Fruit fly (Drosophila melanogaster) whole organism, embryonic: ENCODE results near the gene Sgs5bis.

ENCODE experiments used
- ATbp ChIP-seq: fragments of 200-800 bp; sonication (Bioruptor generic); optimal IDR thresholded peaks from 2 replicates; lab custom pipeline; 2017; ENCODE audit warnings: missing biosample characterization, mild to moderate bottlenecking, missing genetic modification characterization, missing genetic modification reagents
- Atf-2 ChIP-seq: fragments of 200-800 bp; sonication (Bioruptor generic); optimal IDR thresholded peaks from 2 replicates; lab custom pipeline; 2016; ENCODE audit warnings: missing biosample characterization, missing genetic modification characterization
- CG1024 ChIP-seq: fragments of 200-800 bp; sonication (Bioruptor generic); IDR thresholded peaks from 2 replicates; pipeline ENCODE4 v1.3.6; 2022; ENCODE audit warnings: missing biosample characterization, missing genetic modification characterization
- CG10267 ChIP-seq: fragments of 200-800 bp; sonication (Bioruptor generic); optimal IDR thresholded peaks from 2 replicates; lab custom pipeline; 2018; ENCODE audit warnings: missing biosample characterization, mild to moderate bottlenecking, missing genetic modification characterization, moderate library complexity
- CG11247 ChIP-seq: fragments of 200-800 bp; sonication (Bioruptor generic); IDR thresholded peaks from 2 replicates; pipeline ENCODE4 v1.3.6; 2022; ENCODE audit warnings: missing biosample characterization, missing genetic modification characterization
- CG14710 ChIP-seq: fragments of 200-800 bp; sonication (Bioruptor generic); optimal IDR thresholded peaks from 3 replicates; lab custom pipeline; 2019; ENCODE audit warnings: missing biosample characterization, mild to moderate bottlenecking, missing genetic modification characterization, moderate library complexity
- CG15696 ChIP-seq: fragments of 200-800 bp; sonication (Bioruptor generic); optimal IDR thresholded peaks from 2 replicates; lab custom pipeline; 2019; ENCODE audit warnings: missing biosample characterization, mild to moderate bottlenecking, missing genetic modification characterization, moderate library complexity
- CG1603 ChIP-seq: fragments of 200-800 bp; sonication (Bioruptor generic); optimal IDR thresholded peaks from 2 replicates; lab custom pipeline; 2019; ENCODE audit warnings: missing biosample characterization, mild to moderate bottlenecking, missing genetic modification characterization, moderate library complexity
- CG16815 ChIP-seq: fragments of 200-800 bp; sonication (Bioruptor generic); optimal IDR thresholded peaks from 3 replicates; lab custom pipeline; 2017; ENCODE audit warnings: missing biosample characterization, mild to moderate bottlenecking, missing genetic modification characterization
- CG17385 ChIP-seq: fragments of 200-800 bp; sonication (Bioruptor generic); optimal IDR thresholded peaks from 3 replicates; lab custom pipeline; 2018; ENCODE audit warnings: missing biosample characterization, mild to moderate bottlenecking, missing genetic modification characterization
- CG17612 ChIP-seq: fragments of 200-800 bp; sonication (Bioruptor generic); IDR thresholded peaks from 2 replicates; pipeline ENCODE4 v1.3.6; 2022; ENCODE audit warnings: missing biosample characterization, missing genetic modification characterization
- CG18476 ChIP-seq: fragments of 200-800 bp; sonication (Bioruptor generic); optimal IDR thresholded peaks from 2 replicates; lab custom pipeline; 2016; ENCODE audit warnings: missing biosample characterization, mild to moderate bottlenecking, missing genetic modification characterization
- CG2712 ChIP-seq: fragments of 200-800 bp; optimal IDR thresholded peaks from 3 replicates; lab custom pipeline; 2019; ENCODE audit warnings: missing biosample characterization, mild to moderate bottlenecking, missing genetic modification characterization, moderate library complexity
- CG2875 ChIP-seq: fragments of 200-800 bp; sonication (Bioruptor generic); optimal IDR thresholded peaks from 2 replicates; lab custom pipeline; 2017; ENCODE audit warnings: missing biosample characterization, mild to moderate bottlenecking, missing genetic modification characterization, missing genetic modification reagents
- CG2889 ChIP-seq: fragments of 200-800 bp; sonication (Bioruptor generic); IDR thresholded peaks from 3 replicates; pipeline ENCODE4 v1.3.6; 2022; ENCODE audit warnings: missing biosample characterization, missing genetic modification characterization
- CG3065 ChIP-seq: fragments of 200-800 bp; sonication (Bioruptor generic); optimal IDR thresholded peaks from 2 replicates; lab custom pipeline; 2016; ENCODE audit warnings: missing biosample characterization, missing genetic modification characterization
- CG32767 ChIP-seq: fragments of 200-800 bp; sonication (Bioruptor generic); IDR thresholded peaks from 2 replicates; pipeline ENCODE4 v1.3.6; 2022; ENCODE audit warnings: missing biosample characterization, missing genetic modification characterization
- CG4707 ChIP-seq: fragments of 200-800 bp; sonication (Bioruptor generic); optimal IDR thresholded peaks from 2 replicates; lab custom pipeline; 2018; ENCODE audit warnings: missing biosample characterization, mild to moderate bottlenecking, missing genetic modification characterization, moderate library complexity
- CG7271 ChIP-seq: fragments of 200-800 bp; sonication (Bioruptor generic); optimal IDR thresholded peaks from 2 replicates; lab custom pipeline; 2018; ENCODE audit warnings: missing biosample characterization, mild to moderate bottlenecking, missing genetic modification characterization, moderate library complexity
- CG7839 ChIP-seq: fragments of 200-800 bp; sonication (Bioruptor generic); optimal IDR thresholded peaks from 3 replicates; lab custom pipeline; 2018; ENCODE audit warnings: missing biosample characterization, mild to moderate bottlenecking, missing genetic modification characterization, moderate library complexity
- CG9609 ChIP-seq: fragments of 200-800 bp; sonication (Bioruptor generic); optimal IDR thresholded peaks from 3 replicates; lab custom pipeline; 2016; ENCODE audit warnings: missing biosample characterization, missing genetic modification characterization
- CG9727 ChIP-seq: fragments of 200-800 bp; sonication (Bioruptor generic); optimal IDR thresholded peaks from 3 replicates; lab custom pipeline; 2017; ENCODE audit warnings: missing biosample characterization, mild to moderate bottlenecking, missing genetic modification characterization
- HLH3B ChIP-seq: fragments of 200-800 bp; sonication (Bioruptor generic); IDR thresholded peaks from 2 replicates; pipeline ENCODE4 v1.3.6; 2022; ENCODE audit warnings: missing biosample characterization, missing genetic modification characterization
- Sox102F ChIP-seq: fragments of 200-800 bp; sonication (Bioruptor generic); optimal IDR thresholded peaks from 2 replicates; lab custom pipeline; 2018; ENCODE audit warnings: missing biosample characterization, mild to moderate bottlenecking, missing genetic modification characterization, moderate library complexity
- Spps ChIP-seq: fragments of 200-800 bp; sonication (Bioruptor generic); optimal IDR thresholded peaks from 2 replicates; lab custom pipeline; 2018; ENCODE audit warnings: missing biosample characterization, mild to moderate bottlenecking, missing genetic modification characterization
- Sry-β ChIP-seq: fragments of 200-800 bp; sonication (Bioruptor generic); optimal IDR thresholded peaks from 2 replicates; lab custom pipeline; 2018; ENCODE audit warnings: missing biosample characterization, mild to moderate bottlenecking, missing genetic modification characterization, moderate library complexity
- ara ChIP-seq: fragments of 200-800 bp; sonication (Bioruptor generic); IDR thresholded peaks from 2 replicates; pipeline ENCODE4 v1.3.6; 2022; ENCODE audit warnings: missing biosample characterization, missing genetic modification characterization
- chif ChIP-seq, 2 experiments: fragments of 200-800 bp; sonication (Bioruptor generic); optimal IDR thresholded peaks; 3 replicates each; lab custom pipeline; 2016; ENCODE audit warnings: missing biosample characterization in 2 of 2, missing genetic modification characterization in 2 of 2
- croc ChIP-seq: fragments of 200-800 bp; sonication (Bioruptor generic); conservative IDR thresholded peaks from 3 replicates; pipeline ENCODE4 v1.3.6; 2022; ENCODE audit warnings: missing biosample characterization, missing genetic modification characterization
- dimm ChIP-seq: fragments of 200-800 bp; sonication (Bioruptor generic); IDR thresholded peaks from 2 replicates; pipeline ENCODE4 v1.3.6; 2022; ENCODE audit warnings: missing biosample characterization, missing genetic modification characterization
- dysf ChIP-seq: fragments of 200-800 bp; sonication (Bioruptor generic); IDR thresholded peaks from 3 replicates; pipeline ENCODE4 v1.3.6; 2022; ENCODE audit warnings: missing biosample characterization, missing genetic modification characterization
- ewg ChIP-seq: fragments of 200-800 bp; sonication (Bioruptor generic); optimal IDR thresholded peaks from 3 replicates; lab custom pipeline; 2017; ENCODE audit warnings: mild to moderate bottlenecking, missing biosample characterization, missing genetic modification reagents, missing genetic modification characterization
- gcm ChIP-seq: fragments of 200-800 bp; sonication (Bioruptor generic); optimal IDR thresholded peaks from 2 replicates; lab custom pipeline; 2019; ENCODE audit warnings: missing biosample characterization, mild to moderate bottlenecking, missing genetic modification characterization, moderate library complexity
- kah ChIP-seq: fragments of 200-800 bp; sonication (Bioruptor generic); optimal IDR thresholded peaks from 2 replicates; lab custom pipeline; 2018; ENCODE audit warnings: missing biosample characterization, mild to moderate bottlenecking, missing genetic modification characterization
- ken ChIP-seq: fragments of 200-800 bp; sonication (Bioruptor generic); IDR thresholded peaks from 3 replicates; pipeline ENCODE4 v1.3.6; 2022; ENCODE audit warnings: missing biosample characterization, missing genetic modification characterization
- lola ChIP-seq, 3 experiments: fragments of >200 bp in 2 of 3; fragments of 200-800 bp in 1 of 3; sonication (Bioruptor generic) in 1 of 3; optimal IDR thresholded peaks; 2 replicates each; lab custom pipeline; 2017 to 2019; ENCODE audit warnings: missing biosample characterization in 3 of 3, missing genetic modification characterization in 3 of 3, mild to moderate bottlenecking in 1 of 3, moderate library complexity in 1 of 3
- lov ChIP-seq, 2 experiments: fragments of 200-800 bp in 1 of 2; fragments of >200 bp in 1 of 2; sonication (Bioruptor generic) in 1 of 2; IDR thresholded peaks in 1 of 2; optimal IDR thresholded peaks in 1 of 2; 2 replicates in 1 of 2; 3 replicates in 1 of 2; pipeline versions ENCODE4 v1.3.6 to Lab custom; 2017 to 2022; ENCODE audit warnings: missing biosample characterization in 1 of 2, missing genetic modification characterization in 1 of 2
- pan ChIP-seq, 4 experiments: fragments of >200 bp in 3 of 4; fragments of 200-800 bp in 1 of 4; sonication (Bioruptor generic) in 1 of 4; optimal IDR thresholded peaks in 3 of 4; IDR thresholded peaks in 1 of 4; 2 replicates each; pipeline versions ENCODE4 v1.3.6 to Lab custom; 2017 to 2022; ENCODE audit warnings: missing biosample characterization in 2 of 4, missing genetic modification characterization in 2 of 4, mixed read lengths in 1 of 4
- pum ChIP-seq: fragments of 200-800 bp; sonication (Bioruptor generic); optimal IDR thresholded peaks from 2 replicates; lab custom pipeline; 2016; ENCODE audit warnings: missing biosample characterization, missing genetic modification characterization
- rib ChIP-seq: fragments of 200-800 bp; sonication (Bioruptor generic); IDR thresholded peaks from 2 replicates; pipeline ENCODE4 v1.3.6; 2022; ENCODE audit warnings: missing biosample characterization, missing genetic modification characterization
- sc ChIP-seq, 3 experiments: fragments of >200 bp in 2 of 3; fragments of 200-800 bp in 1 of 3; sonication (Bioruptor generic) in 1 of 3; optimal IDR thresholded peaks; 2 replicates in 2 of 3; 3 replicates in 1 of 3; lab custom pipeline; 2017; ENCODE audit warnings: mild to moderate bottlenecking in 1 of 3, missing biosample characterization in 1 of 3, missing genetic modification characterization in 1 of 3, missing genetic modification reagents in 1 of 3
- ssp ChIP-seq: fragments of 200-800 bp; sonication (Bioruptor generic); IDR thresholded peaks from 2 replicates; pipeline ENCODE4 v1.3.6; 2022; ENCODE audit warnings: missing biosample characterization, missing genetic modification characterization
- twi ChIP-seq: fragments of 200-800 bp; optimal IDR thresholded peaks from 2 replicates; lab custom pipeline; 2019; ENCODE audit warnings: missing biosample characterization, mild to moderate bottlenecking, missing genetic modification characterization, moderate library complexity
- wor ChIP-seq: fragments of 200-800 bp; sonication (Bioruptor generic); IDR thresholded peaks from 2 replicates; pipeline ENCODE4 v1.3.6; 2022; ENCODE audit warnings: missing biosample characterization, missing genetic modification characterization
- zen2 ChIP-seq: fragments of 200-800 bp; sonication (Bioruptor generic); IDR thresholded peaks from 3 replicates; pipeline ENCODE4 v1.3.6; 2022; ENCODE audit warnings: missing biosample characterization, missing genetic modification characterization; ENCODE audit not compliant: partially characterized antibody

Sgs5bis gene

dm6 chr3R:17583658-17584460, 10.3 kb upstream of the Sgs5bis start (continued):
- TF ChIP-seq CG10267 (tag; lab: Kevin White, UChicago) (peak; percentile 58), sc (optimal IDR thresholded peaks at IDR 0.05; lab: Kevin White, UChicago) (no peak), sc (GFP tag; optimal IDR thresholded peaks at IDR 0.05; lab: Kevin White, UChicago) (peak; percentile 43), CG18476 (peak; percentile 11), CG17385 (GFP tag; lab: Kevin White, UChicago) (peak; percentile 35), dysf (0 out of 3 replicates have a peak, but pooled peaks have one; percentile 16), ATbp (GFP tag; lab: Kevin White, UChicago) (peak; percentile 8), ara (GFP tag; lab: Robert Waterston, UW) (peak; percentile 69), ken (GFP tag; lab: Robert Waterston, UW) (peak; percentile 15; the same call in 1 of the 3 replicates), CG7839 (tag; lab: Kevin White, UChicago) (peak; percentile 57), twi (tag; lab: Kevin White, UChicago) (peak; percentile 23), CG1603 (tag; lab: Kevin White, UChicago) (peak; percentile 60), CG15696 (tag; lab: Kevin White, UChicago) (peak; percentile 60), CG9609 (GFP tag; lab: Kevin White, UChicago) (no peak), CG32767 (GFP tag; lab: Robert Waterston, UW) (peak; percentile 21; the same call in 1 of the 2 replicates), CG14710 (tag; lab: Kevin White, UChicago) (peak; percentile 76), CG1024 (peak; percentile 49; the same call in 1 of the 2 replicates), wor (GFP tag; lab: Robert Waterston, UW) (peak; percentile 23; the same call in 1 of the 2 replicates), Spps (tag; lab: Kevin White, UChicago) (peak; percentile 57), gcm (peak; percentile 15), dimm (no peak), kah (no peak), Sry-β (no peak), pan (optimal IDR thresholded peaks at IDR 0.05; lab: Kevin White, UChicago) (no peak), pan (GFP tag; optimal IDR thresholded peaks at IDR 0.05 in 1 of 2, IDR thresholded peaks at IDR 0.05 in 1 of 2) (peak in 1 of 2 experiments; percentile 45), ewg (GFP tag; lab: Kevin White, UChicago) (peak; percentile 10), Atf-2 (GFP tag; lab: Kevin White, UChicago) (peak; percentile 25), HLH3B (GFP tag; lab: Robert Waterston, UW) (0 out of 2 replicates have a peak, but pooled peaks have one; percentile 10), pum (peak; percentile 27), lov (optimal IDR thresholded peaks at IDR 0.05; lab: Kevin White, UChicago) (no peak), lov (GFP tag; IDR thresholded peaks at IDR 0.05; lab: Robert Waterston, UW) (0 out of 3 replicates have a peak, but pooled peaks have one; percentile 6), croc (GFP tag; lab: Robert Waterston, UW) (peak; percentile 55), CG16815 (GFP tag; lab: Kevin White, UChicago) (peak; percentile 28), chif (GFP tag; optimal IDR thresholded peaks at IDR 0.05; lab: Kevin White, UChicago) (peak in 1 of 2 experiments; percentile 62), ssp (GFP tag; lab: Robert Waterston, UW) (peak; percentile 37; the same call in 1 of the 2 replicates), CG3065 (peak; percentile 10), Sox102F (GFP tag; lab: Kevin White, UChicago) (peak; percentile 65), CG2889 (GFP tag; lab: Robert Waterston, UW) (no peak), CG2712 (tag; lab: Kevin White, UChicago) (peak; percentile 75), CG17612 (GFP tag; lab: Robert Waterston, UW) (no peak), CG2875 (GFP tag; lab: Kevin White, UChicago) (peak; percentile 20), CG9727 (GFP tag; lab: Kevin White, UChicago) (peak; percentile 58), zen2 (GFP tag; lab: Robert Waterston, UW) (no peak), CG4707 (peak; percentile 6), rib (GFP tag; lab: Robert Waterston, UW) (no peak), CG11247 (0 out of 2 replicates have a peak, but pooled peaks have one; percentile 9), lola (GFP tag; optimal IDR thresholded peaks at IDR 0.05; lab: Kevin White, UChicago) (peak in 1 of 3 experiments; percentile 79), CG7271 (tag; lab: Kevin White, UChicago) (no peak)
